Worm (Caenorhabditis elegans) whole organism, midembryonic: Measurements from ENCODE around the gene W05H9.2.

ENCODE experiments used
- klf-2 ChIP-seq: fragments of 200-800 bp; sonication (Bioruptor generic); conservative IDR thresholded peaks from 2 replicates; pipeline ENCODE4 v1.3.6; 2022; ENCODE audit warnings: missing genetic modification reagents, missing genetic modification characterization, missing compliant biosample characterization
- ztf-29 ChIP-seq: fragments of 200-800 bp; sonication (Bioruptor generic); IDR thresholded peaks from 2 replicates; pipeline ENCODE4 v1.3.6; 2022; ENCODE audit warnings: missing genetic modification reagents, missing genetic modification characterization, missing compliant biosample characterization

ce11 chrX:6319546-6319945, 52.7 kb downstream of the W05H9.2 start, which contains the start of gene chtb-3:
- TF ChIP-seq ztf-29 (GFP tag; lab: Robert Waterston, UW) (no peak), klf-2 (no peak)
